Fruit fly (Drosophila melanogaster) whole organism: Measurements from ENCODE around the gene Neto.

Experiments
- CG8478 ChIP-seq: fragments of >200 bp; optimal IDR thresholded peaks from 2 replicates; lab custom pipeline; 2018; ENCODE audit warnings: inconsistent platforms
- Dll ChIP-seq: fragments of >200 bp; optimal IDR thresholded peaks from 2 replicates; lab custom pipeline; 2017
- EcR ChIP-seq, 2 experiments: fragments of >200 bp; optimal IDR thresholded peaks; 2 replicates each; lab custom pipeline; 2017; ENCODE audit warnings: missing biosample characterization in 2 of 2, missing genetic modification characterization in 2 of 2, missing genetic modification reagents in 2 of 2
- pan ChIP-seq: fragments of >200 bp; optimal IDR thresholded peaks from 2 replicates; lab custom pipeline; 2017
- psq ChIP-seq: fragments of >200 bp; optimal IDR thresholded peaks from 2 replicates; lab custom pipeline; 2017
- usp ChIP-seq: fragments of >200 bp; optimal IDR thresholded peaks from 2 replicates; lab custom pipeline; 2017; ENCODE audit warnings: missing biosample characterization, missing genetic modification characterization, mixed read lengths

DNA sequence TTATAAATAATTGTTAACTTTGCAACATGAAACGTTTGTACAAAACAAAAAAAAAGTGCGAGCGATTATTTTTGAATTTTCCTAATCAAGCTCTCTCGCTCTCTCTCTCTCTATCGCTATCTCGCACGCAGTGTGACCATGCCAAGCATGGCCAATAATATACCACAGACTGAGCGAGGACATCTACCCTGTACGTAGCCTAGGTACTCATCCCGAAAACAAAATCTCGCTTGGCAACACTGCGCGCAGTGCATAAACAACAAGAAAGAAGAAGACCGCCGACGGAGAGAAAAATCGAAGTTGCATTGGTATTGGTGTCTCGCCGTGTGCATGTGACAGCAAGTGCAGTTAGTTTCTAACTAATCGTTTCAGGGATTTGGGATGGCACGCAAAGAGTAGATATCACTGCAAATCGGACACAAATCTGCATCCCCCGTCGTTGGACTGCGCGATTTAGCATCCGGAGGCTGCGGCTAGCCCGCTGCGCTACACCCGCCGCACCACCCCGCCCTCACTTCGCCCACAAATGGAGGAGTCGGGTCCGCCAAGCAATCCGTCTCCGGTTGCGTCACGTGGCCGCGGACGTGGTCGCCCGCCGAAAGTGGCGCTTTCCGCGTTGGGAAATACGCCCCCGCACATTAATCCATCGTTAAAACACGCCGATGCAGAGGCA, 32.6 kb upstream of the Neto start, which contains the start of the genes CG1998 and Set2:
- TF ChIP-seq EcR (GFP tag; optimal IDR thresholded peaks at IDR 0.05; lab: Kevin White, UChicago) (no peak), pan (lab: Kevin White, UChicago) (no peak), psq (lab: Kevin White, UChicago) (no peak), Dll (lab: Kevin White, UChicago) (no peak), CG8478 (lab: Kevin White, UChicago) (no peak), usp (GFP tag; lab: Kevin White, UChicago) (no peak)
